Worm (Caenorhabditis elegans) whole organism, L4 larva: ENCODE results near the gene irld-8.
A peak's percentile ranks its signal among the peaks of the same experiment; 100 is the strongest.

Experiments used
- D1046.2 ChIP-seq: fragments of 200-800 bp; sonication (Bioruptor generic); IDR thresholded peaks from 2 replicates; pipeline ENCODE4 v1.3.6; 2022; ENCODE audit warnings: missing genetic modification characterization, missing compliant biosample characterization
- F10B5.3 ChIP-seq: sonication (generic microtip); optimal IDR thresholded peaks from 2 replicates; lab custom pipeline; 2016; ENCODE audit warnings: mild to moderate bottlenecking, missing genetic modification characterization, missing compliant biosample characterization
- F44E2.7 ChIP-seq: fragments of 200-800 bp; sonication (Bioruptor generic); IDR thresholded peaks from 2 replicates; pipeline ENCODE4 v2.1.2; 2022; ENCODE audit warnings: missing genetic modification characterization, missing compliant biosample characterization
- R02D3.7 ChIP-seq: fragments of 150-350 bp; sonication (generic microtip); optimal IDR thresholded peaks from 3 replicates; lab custom pipeline; 2014; ENCODE audit warnings: missing biosample characterization, missing genetic modification characterization
- Y5F2A.4 ChIP-seq: fragments of 200-800 bp; sonication (Bioruptor generic); optimal IDR thresholded peaks from 2 replicates; lab custom pipeline; 2018; ENCODE audit warnings: mild to moderate bottlenecking, missing genetic modification characterization, missing compliant biosample characterization
- Y75B8A.6 ChIP-seq: fragments of 200-800 bp; sonication (Bioruptor generic); IDR thresholded peaks from 2 replicates; pipeline ENCODE4 v1.3.6; 2022; ENCODE audit warnings: missing genetic modification reagents, missing genetic modification characterization, missing compliant biosample characterization
- ZK546.5 ChIP-seq, 2 experiments: sonication (generic microtip); optimal IDR thresholded peaks; 2 replicates each; lab custom pipeline; 2017; ENCODE audit warnings: missing biosample characterization in 2 of 2, missing genetic modification characterization in 2 of 2
- aly-2 ChIP-seq: sonication (generic microtip); optimal IDR thresholded peaks from 2 replicates; lab custom pipeline; 2018; ENCODE audit warnings: missing biosample characterization, missing genetic modification characterization
- ama-1 ChIP-seq: fragments of 150-350 bp; optimal IDR thresholded peaks from 2 replicates; lab custom pipeline; 2014; ENCODE audit warnings: inconsistent platforms, mixed read lengths
- ceh-32 ChIP-seq: sonication (generic microtip); optimal IDR thresholded peaks from 2 replicates; lab custom pipeline; 2016; ENCODE audit warnings: mild to moderate bottlenecking, missing genetic modification characterization, missing compliant biosample characterization; ENCODE audit not compliant: poor library complexity
- ceh-62 ChIP-seq: sonication (generic microtip); optimal IDR thresholded peaks from 2 replicates; lab custom pipeline; 2017; ENCODE audit warnings: missing biosample characterization, missing genetic modification characterization
- ceh-82 ChIP-seq: sonication (generic microtip); optimal IDR thresholded peaks from 2 replicates; lab custom pipeline; 2017; ENCODE audit warnings: missing biosample characterization, missing genetic modification characterization
- cey-2 ChIP-seq: sonication (generic microtip); optimal IDR thresholded peaks from 3 replicates; lab custom pipeline; 2017; ENCODE audit warnings: missing genetic modification characterization, mild to moderate bottlenecking, missing compliant biosample characterization, antibody characterized with exemption, borderline replicate concordance; ENCODE audit not compliant: insufficient read depth
- ctbp-1 ChIP-seq: fragments of 200-800 bp; sonication (Bioruptor generic); IDR thresholded peaks from 2 replicates; pipeline ENCODE4 v1.3.6; 2022; ENCODE audit warnings: missing genetic modification reagents, missing genetic modification characterization, missing compliant biosample characterization
- daf-16 ChIP-seq, 3 experiments: sonication (generic microtip); optimal IDR thresholded peaks; 2 replicates each; lab custom pipeline; 2016 to 2017; ENCODE audit warnings: missing genetic modification characterization in 3 of 3, missing genetic modification reagents in 3 of 3, mild to moderate bottlenecking in 2 of 3, missing compliant biosample characterization in 2 of 3, missing biosample characterization in 1 of 3, moderate library complexity in 1 of 3
- duxl-1 ChIP-seq: sonication (generic microtip); optimal IDR thresholded peaks from 2 replicates; lab custom pipeline; 2016; ENCODE audit warnings: mild to moderate bottlenecking, missing genetic modification characterization, moderate library complexity, missing compliant biosample characterization; ENCODE audit not compliant: poor library complexity
- egl-27 ChIP-seq: sonication (generic microtip); optimal IDR thresholded peaks from 3 replicates; lab custom pipeline; 2017; ENCODE audit warnings: missing biosample characterization, missing genetic modification reagents, missing genetic modification characterization
- fkh-10 ChIP-seq: fragments of 150-350 bp; optimal IDR thresholded peaks from 2 replicates; lab custom pipeline; 2014; ENCODE audit warnings: missing biosample characterization, missing genetic modification reagents, missing genetic modification characterization
- fos-1 ChIP-seq: fragments of 150-350 bp; optimal IDR thresholded peaks from 2 replicates; lab custom pipeline; 2014; ENCODE audit warnings: missing biosample characterization, missing genetic modification characterization
- gei-8 ChIP-seq: fragments of 200-800 bp; sonication (Bioruptor generic); optimal IDR thresholded peaks from 2 replicates; lab custom pipeline; 2018; ENCODE audit warnings: mild to moderate bottlenecking, missing genetic modification characterization, missing compliant biosample characterization
- hif-1 ChIP-seq, 2 experiments: sonication (generic microtip); optimal IDR thresholded peaks; 2 replicates each; lab custom pipeline; 2016 to 2017; ENCODE audit warnings: missing compliant biosample characterization in 2 of 2, missing genetic modification characterization in 2 of 2, missing genetic modification reagents in 2 of 2, missing genotype in 2 of 2, mild to moderate bottlenecking in 1 of 2
- hlh-11 ChIP-seq: fragments of 200-800 bp; sonication (Bioruptor generic); optimal IDR thresholded peaks from 2 replicates; lab custom pipeline; 2018; ENCODE audit warnings: mild to moderate bottlenecking, missing genetic modification characterization, missing compliant biosample characterization
- hlh-30 ChIP-seq: sonication (generic microtip); optimal IDR thresholded peaks from 2 replicates; lab custom pipeline; 2017; ENCODE audit warnings: antibody characterized with exemption, mild to moderate bottlenecking, missing genetic modification characterization, missing compliant biosample characterization; ENCODE audit not compliant: insufficient read depth
- jun-1 ChIP-seq: fragments of 150-350 bp; optimal IDR thresholded peaks from 2 replicates; lab custom pipeline; 2014; ENCODE audit warnings: missing biosample characterization, missing genetic modification reagents, missing genetic modification characterization
- lin-1 ChIP-seq: fragments of 200-800 bp; sonication (Bioruptor generic); IDR thresholded peaks from 2 replicates; pipeline ENCODE4 v1.3.6; 2022; ENCODE audit warnings: missing genetic modification reagents, missing genetic modification characterization, missing compliant biosample characterization
- lin-29 ChIP-seq: fragments of 200-800 bp; sonication (Bioruptor generic); IDR thresholded peaks from 2 replicates; pipeline ENCODE4 v1.3.6; 2022; ENCODE audit warnings: missing genetic modification reagents, missing genetic modification characterization, missing compliant biosample characterization
- lin-38 ChIP-seq: fragments of 200-800 bp; sonication (Bioruptor generic); IDR thresholded peaks from 2 replicates; pipeline ENCODE4 v1.3.6; 2022; ENCODE audit warnings: missing genetic modification reagents, missing genetic modification characterization, missing compliant biosample characterization
- lin-39 ChIP-seq: fragments of 150-350 bp; optimal IDR thresholded peaks from 2 replicates; lab custom pipeline; 2014; ENCODE audit warnings: missing biosample characterization, missing genetic modification reagents, missing genetic modification characterization
- lir-3 ChIP-seq: sonication (generic microtip); optimal IDR thresholded peaks from 2 replicates; lab custom pipeline; 2016; ENCODE audit warnings: mild to moderate bottlenecking, missing genetic modification characterization, missing compliant biosample characterization
- madf-5 ChIP-seq, 2 experiments: fragments of 200-800 bp; sonication (Bioruptor generic); IDR thresholded peaks; 2 replicates each; pipeline ENCODE4 v1.3.6; 2022; ENCODE audit warnings: missing compliant biosample characterization in 2 of 2, missing genetic modification characterization in 2 of 2
- mdt-29 ChIP-seq: fragments of 200-800 bp; sonication (Bioruptor generic); IDR thresholded peaks from 2 replicates; pipeline ENCODE4 v1.3.6; 2022; ENCODE audit warnings: missing genetic modification reagents, missing genetic modification characterization, missing compliant biosample characterization
- mes-2 ChIP-seq: sonication (generic microtip); optimal IDR thresholded peaks from 2 replicates; lab custom pipeline; 2016; ENCODE audit warnings: missing genotype, mild to moderate bottlenecking, missing genetic modification characterization, missing compliant biosample characterization; ENCODE audit not compliant: poor library complexity, severe bottlenecking
- mxl-2 ChIP-seq: fragments of 200-800 bp; sonication (Bioruptor generic); conservative IDR thresholded peaks from 2 replicates; pipeline ENCODE4 v1.3.6; 2022; ENCODE audit warnings: missing genetic modification reagents, missing genetic modification characterization, missing compliant biosample characterization
- nhr-10 ChIP-seq: fragments of 150-350 bp; optimal IDR thresholded peaks from 2 replicates; lab custom pipeline; 2014; ENCODE audit warnings: missing biosample characterization, missing genetic modification characterization
- nhr-102 ChIP-seq: sonication (generic microtip); optimal IDR thresholded peaks from 2 replicates; lab custom pipeline; 2016; ENCODE audit warnings: mild to moderate bottlenecking, missing genetic modification characterization, moderate library complexity, missing compliant biosample characterization
- nhr-11 ChIP-seq: fragments of 150-350 bp; optimal IDR thresholded peaks from 2 replicates; lab custom pipeline; 2014; ENCODE audit warnings: missing biosample characterization, missing genetic modification characterization
- nhr-25 ChIP-seq: sonication (generic microtip); optimal IDR thresholded peaks from 2 replicates; lab custom pipeline; 2017; ENCODE audit warnings: missing genetic modification characterization, mild to moderate bottlenecking, missing compliant biosample characterization, antibody characterized with exemption, moderate library complexity, borderline replicate concordance; ENCODE audit not compliant: insufficient read depth
- nhr-41 ChIP-seq: fragments of 200-800 bp; sonication (Bioruptor generic); IDR thresholded peaks from 2 replicates; pipeline ENCODE4 v1.3.6; 2022; ENCODE audit warnings: missing genetic modification reagents, missing genetic modification characterization, missing compliant biosample characterization
- nhr-6 ChIP-seq: fragments of 150-350 bp; optimal IDR thresholded peaks from 2 replicates; lab custom pipeline; 2014; ENCODE audit warnings: missing biosample characterization, missing genetic modification characterization
- pqm-1 ChIP-seq: sonication (generic microtip); optimal IDR thresholded peaks from 2 replicates; lab custom pipeline; 2017; ENCODE audit warnings: missing biosample characterization, missing genetic modification characterization
- rbr-2 ChIP-seq: sonication (generic microtip); optimal IDR thresholded peaks from 2 replicates; lab custom pipeline; 2016; ENCODE audit warnings: missing genotype, missing genetic modification characterization, missing compliant biosample characterization
- saeg-2 ChIP-seq: fragments of 200-800 bp; sonication (Bioruptor generic); IDR thresholded peaks from 2 replicates; pipeline ENCODE4 v1.3.6; 2022; ENCODE audit warnings: missing genetic modification reagents, missing genetic modification characterization, missing compliant biosample characterization
- set-16 ChIP-seq: fragments of 200-800 bp; sonication (Bioruptor generic); IDR thresholded peaks from 2 replicates; pipeline ENCODE4 v1.3.6; 2022; ENCODE audit warnings: missing genetic modification reagents, missing genetic modification characterization, missing compliant biosample characterization
- snpc-1.2 ChIP-seq: fragments of 200-800 bp; sonication (Bioruptor generic); IDR thresholded peaks from 2 replicates; pipeline ENCODE4 v1.3.6; 2022; ENCODE audit warnings: missing genetic modification reagents, missing genetic modification characterization, missing compliant biosample characterization
- spr-1 ChIP-seq: sonication (generic microtip); optimal IDR thresholded peaks from 2 replicates; lab custom pipeline; 2016; ENCODE audit warnings: mild to moderate bottlenecking, missing genetic modification characterization, missing compliant biosample characterization
- unc-130 ChIP-seq: sonication (generic microtip); optimal IDR thresholded peaks from 2 replicates; lab custom pipeline; 2016; ENCODE audit warnings: missing genetic modification reagents, missing genetic modification characterization, missing compliant biosample characterization
- vab-7 ChIP-seq: fragments of 200-800 bp; sonication (Bioruptor generic); IDR thresholded peaks from 2 replicates; pipeline ENCODE4 v1.3.6; 2022; ENCODE audit warnings: missing genetic modification reagents, missing genetic modification characterization, missing compliant biosample characterization
- zfp-2 ChIP-seq: sonication (generic microtip); optimal IDR thresholded peaks from 2 replicates; lab custom pipeline; 2016; ENCODE audit warnings: mild to moderate bottlenecking, missing genetic modification characterization, missing compliant biosample characterization
- zfp-3 ChIP-seq: fragments of 200-800 bp; sonication (Bioruptor generic); conservative IDR thresholded peaks from 2 replicates; pipeline ENCODE4 v1.3.6; 2022; ENCODE audit warnings: missing genetic modification reagents, missing genetic modification characterization, missing compliant biosample characterization
- zip-11 ChIP-seq: fragments of 200-800 bp; sonication (Bioruptor generic); IDR thresholded peaks from 2 replicates; pipeline ENCODE4 v1.3.6; 2022; ENCODE audit warnings: missing genetic modification characterization, missing compliant biosample characterization
- zip-2 ChIP-seq: fragments of 150-350 bp; optimal IDR thresholded peaks from 2 replicates; lab custom pipeline; 2014; ENCODE audit warnings: missing biosample characterization, missing genetic modification characterization

Gene irld-8

ce11 chrIV:8112187-8112586 is 3.4 kb upstream of the irld-8 start, which contains the start of gene Y42H9AR.4 (continued):
- TF ChIP-seq F10B5.3 (tag; lab: Kevin White, UChicago) (no peak), daf-16 (GFP tag; optimal IDR thresholded peaks at IDR 0.05; lab: Kevin White, UChicago) (peak in 1 of 2 experiments; percentile 28), daf-16 (tag; optimal IDR thresholded peaks at IDR 0.05; lab: Kevin White, UChicago) (peak; percentile 65), duxl-1 (tag; lab: Kevin White, UChicago) (no peak), ceh-32 (tag; lab: Kevin White, UChicago) (no peak), snpc-1.2 (GFP tag; lab: Robert Waterston, UW) (no peak), lin-39 (tag; lab: Kevin White, UChicago) (no peak), ctbp-1 (GFP tag; lab: Robert Waterston, UW) (peak; percentile 33; the same call in 1 of the 2 replicates), jun-1 (tag; lab: Kevin White, UChicago) (no peak), R02D3.7 (tag; lab: Kevin White, UChicago) (no peak), mes-2 (tag; lab: Kevin White, UChicago) (peak; percentile 59), spr-1 (tag; lab: Kevin White, UChicago) (no peak), ZK546.5 (tag; optimal IDR thresholded peaks at IDR 0.05; lab: Kevin White, UChicago) (no peak), D1046.2 (no peak), zip-2 (tag; lab: Kevin White, UChicago) (no peak), zfp-2 (no peak), hlh-11 (tag; lab: Kevin White, UChicago) (peak; percentile 70), ceh-82 (tag; lab: Kevin White, UChicago) (no peak), madf-5 (GFP tag; IDR thresholded peaks at IDR 0.05; lab: Robert Waterston, UW) (no peak), mxl-2 (GFP tag; lab: Robert Waterston, UW) (no peak), Y5F2A.4 (GFP tag; lab: Kevin White, UChicago) (no peak), nhr-102 (no peak), nhr-10 (tag; lab: Kevin White, UChicago) (no peak), nhr-41 (GFP tag; lab: Robert Waterston, UW) (no peak), rbr-2 (tag; lab: Kevin White, UChicago) (peak; percentile 29), fkh-10 (GFP tag; lab: Kevin White, UChicago) (no peak), unc-130 (GFP tag; lab: Kevin White, UChicago) (no peak), set-16 (no peak), pqm-1 (tag; lab: Kevin White, UChicago) (no peak), lir-3 (tag; lab: Kevin White, UChicago) (no peak), nhr-6 (tag; lab: Kevin White, UChicago) (peak; percentile 5), lin-1 (GFP tag; lab: Robert Waterston, UW) (no peak), lin-29 (GFP tag; lab: Robert Waterston, UW) (no peak), lin-38 (GFP tag; lab: Robert Waterston, UW) (peak; percentile 23; the same call in 1 of the 2 replicates), aly-2 (tag; lab: Kevin White, UChicago) (no peak), gei-8 (GFP tag; lab: Kevin White, UChicago) (no peak), vab-7 (GFP tag; lab: Robert Waterston, UW) (no peak), hlh-30 (tag; lab: Kevin White, UChicago) (peak; percentile 9), zip-11 (GFP tag; lab: Robert Waterston, UW) (no peak), zfp-3 (GFP tag; lab: Robert Waterston, UW) (no peak), nhr-25 (tag; lab: Kevin White, UChicago) (no peak), mdt-29 (GFP tag; lab: Robert Waterston, UW) (no peak), fos-1 (tag; lab: Kevin White, UChicago) (no peak), hif-1 (tag; optimal IDR thresholded peaks at IDR 0.05; lab: Kevin White, UChicago) (no peak), saeg-2 (no peak), nhr-11 (tag; lab: Kevin White, UChicago) (no peak), Y75B8A.6 (no peak), ama-1 (lab: Kevin White, UChicago) (no peak), cey-2 (tag; lab: Kevin White, UChicago) (no peak), egl-27 (tag; lab: Kevin White, UChicago) (no peak), ceh-62 (no peak), F44E2.7 (GFP tag; lab: Robert Waterston, UW) (no peak)
